Fruit fly (Drosophila melanogaster) whole organism, embryonic: ENCODE results near the gene CG3630.

ENCODE experiments used
- Aef1 ChIP-seq: fragments of 200-800 bp; sonication (Bioruptor generic); IDR thresholded peaks from 3 replicates; pipeline ENCODE4 v1.3.6; 2022; ENCODE audit warnings: missing biosample characterization, missing genetic modification characterization
- C15 ChIP-seq: fragments of 200-800 bp; sonication (Bioruptor generic); IDR thresholded peaks from 3 replicates; pipeline ENCODE4 v1.3.6; 2022; ENCODE audit warnings: missing biosample characterization, missing genetic modification characterization
- CG11504 ChIP-seq: fragments of 200-800 bp; sonication (Bioruptor generic); optimal IDR thresholded peaks from 3 replicates; lab custom pipeline; 2019; ENCODE audit warnings: missing biosample characterization, mild to moderate bottlenecking, missing genetic modification characterization, moderate library complexity
- CG12299 ChIP-seq: fragments of 200-800 bp; sonication (Bioruptor generic); optimal IDR thresholded peaks from 2 replicates; lab custom pipeline; 2018; ENCODE audit warnings: missing biosample characterization, mild to moderate bottlenecking, missing genetic modification characterization
- CG13123 ChIP-seq: fragments of 200-800 bp; sonication (Bioruptor generic); optimal IDR thresholded peaks from 2 replicates; lab custom pipeline; 2016; ENCODE audit warnings: missing biosample characterization, missing genetic modification characterization
- CG13424 ChIP-seq: fragments of 200-800 bp; sonication (Bioruptor generic); optimal IDR thresholded peaks from 2 replicates; lab custom pipeline; 2019; ENCODE audit warnings: missing biosample characterization, mild to moderate bottlenecking, missing genetic modification characterization, moderate library complexity
- CG13624 ChIP-seq: fragments of 200-800 bp; sonication (Bioruptor generic); optimal IDR thresholded peaks from 2 replicates; lab custom pipeline; 2016; ENCODE audit warnings: missing biosample characterization, missing genetic modification characterization
- CG16815 ChIP-seq: fragments of 200-800 bp; sonication (Bioruptor generic); optimal IDR thresholded peaks from 3 replicates; lab custom pipeline; 2017; ENCODE audit warnings: missing biosample characterization, mild to moderate bottlenecking, missing genetic modification characterization
- CG1792 ChIP-seq: fragments of 200-800 bp; sonication (Bioruptor generic); optimal IDR thresholded peaks from 2 replicates; lab custom pipeline; 2016; ENCODE audit warnings: missing biosample characterization, missing genetic modification characterization
- CG30020 ChIP-seq: fragments of 200-800 bp; optimal IDR thresholded peaks from 2 replicates; lab custom pipeline; 2019; ENCODE audit warnings: missing biosample characterization, mild to moderate bottlenecking, missing genetic modification characterization, moderate library complexity
- CG30431 ChIP-seq: fragments of 200-800 bp; sonication (Bioruptor generic); optimal IDR thresholded peaks from 2 replicates; lab custom pipeline; 2017; ENCODE audit warnings: missing biosample characterization, missing genetic modification characterization
- CG3065 ChIP-seq: fragments of 200-800 bp; sonication (Bioruptor generic); optimal IDR thresholded peaks from 2 replicates; lab custom pipeline; 2016; ENCODE audit warnings: missing biosample characterization, missing genetic modification characterization
- CG31441 ChIP-seq: fragments of 200-800 bp; sonication (Bioruptor generic); IDR thresholded peaks from 2 replicates; pipeline ENCODE4 v1.3.6; 2022; ENCODE audit warnings: missing biosample characterization, missing genetic modification characterization
- CG33213 ChIP-seq: fragments of 200-800 bp; sonication (Bioruptor generic); optimal IDR thresholded peaks from 3 replicates; lab custom pipeline; 2016; ENCODE audit warnings: missing biosample characterization, missing genetic modification characterization
- CG34422 ChIP-seq: fragments of 200-800 bp; sonication (Bioruptor generic); IDR thresholded peaks from 3 replicates; pipeline ENCODE4 v1.3.6; 2022; ENCODE audit warnings: missing biosample characterization, missing genetic modification characterization
- CG5953 ChIP-seq: fragments of 200-800 bp; sonication (Bioruptor generic); IDR thresholded peaks from 2 replicates; pipeline ENCODE4 v1.3.6; 2022; ENCODE audit warnings: missing biosample characterization, missing genetic modification characterization
- CG7987 ChIP-seq: fragments of 200-800 bp; sonication (Bioruptor generic); optimal IDR thresholded peaks from 2 replicates; lab custom pipeline; 2018; ENCODE audit warnings: missing biosample characterization, mild to moderate bottlenecking, missing genetic modification characterization, moderate library complexity
- Camta ChIP-seq: fragments of 200-800 bp; sonication (Bioruptor generic); optimal IDR thresholded peaks from 2 replicates; lab custom pipeline; 2016; ENCODE audit warnings: missing biosample characterization, missing genetic modification characterization
- D19A ChIP-seq: fragments of 200-800 bp; optimal IDR thresholded peaks from 3 replicates; lab custom pipeline; 2019; ENCODE audit warnings: missing biosample characterization, mild to moderate bottlenecking, missing genetic modification characterization, moderate library complexity
- Deaf1 ChIP-seq: fragments of 200-800 bp; optimal IDR thresholded peaks from 3 replicates; lab custom pipeline; 2019; ENCODE audit warnings: missing biosample characterization, mild to moderate bottlenecking, missing genetic modification characterization, moderate library complexity
- Dp ChIP-seq: fragments of 200-800 bp; sonication (Bioruptor generic); optimal IDR thresholded peaks from 2 replicates; lab custom pipeline; 2018; ENCODE audit warnings: missing biosample characterization, mild to moderate bottlenecking, missing genetic modification characterization, moderate library complexity
- ERR ChIP-seq: fragments of 200-800 bp; sonication (Bioruptor generic); optimal IDR thresholded peaks from 2 replicates; lab custom pipeline; 2016; ENCODE audit warnings: missing biosample characterization, missing genetic modification characterization
- HLH4C ChIP-seq: fragments of 200-800 bp; sonication (Bioruptor generic); IDR thresholded peaks from 3 replicates; pipeline ENCODE4 v1.3.6; 2022; ENCODE audit warnings: missing biosample characterization, missing genetic modification characterization; ENCODE audit not compliant: partially characterized antibody
- HmgZ ChIP-seq: fragments of 200-800 bp; sonication (Bioruptor generic); optimal IDR thresholded peaks from 2 replicates; lab custom pipeline; 2018; ENCODE audit warnings: missing biosample characterization, mild to moderate bottlenecking, missing genetic modification characterization
- Hr39 ChIP-seq: fragments of >200 bp; optimal IDR thresholded peaks from 2 replicates; lab custom pipeline; 2017
- Lpt ChIP-seq: fragments of >200 bp; optimal IDR thresholded peaks from 2 replicates; lab custom pipeline; 2018; ENCODE audit warnings: missing biosample characterization, missing genetic modification characterization
- Mrtf ChIP-seq: fragments of 200-800 bp; sonication (Bioruptor generic); IDR thresholded peaks from 3 replicates; pipeline ENCODE4 v1.3.6; 2022; ENCODE audit warnings: missing biosample characterization, missing genetic modification characterization
- Myb ChIP-seq: fragments of 200-800 bp; sonication (Bioruptor generic); optimal IDR thresholded peaks from 2 replicates; lab custom pipeline; 2016; ENCODE audit warnings: missing biosample characterization, missing genetic modification characterization
- Opbp ChIP-seq: fragments of 200-800 bp; sonication (Bioruptor generic); IDR thresholded peaks from 3 replicates; pipeline ENCODE4 v1.3.6; 2022; ENCODE audit warnings: missing biosample characterization, missing genetic modification characterization; ENCODE audit not compliant: partially characterized antibody
- Ptx1 ChIP-seq: fragments of 200-800 bp; sonication (Bioruptor generic); IDR thresholded peaks from 2 replicates; pipeline ENCODE4 v1.3.6; 2022; ENCODE audit warnings: missing biosample characterization, missing genetic modification characterization
- ara ChIP-seq: fragments of 200-800 bp; sonication (Bioruptor generic); IDR thresholded peaks from 2 replicates; pipeline ENCODE4 v1.3.6; 2022; ENCODE audit warnings: missing biosample characterization, missing genetic modification characterization
- cato ChIP-seq: fragments of 200-800 bp; sonication (Bioruptor generic); optimal IDR thresholded peaks from 2 replicates; lab custom pipeline; 2016; ENCODE audit warnings: missing biosample characterization, missing genetic modification characterization, borderline replicate concordance
- chinmo ChIP-seq: fragments of 200-800 bp; sonication (Bioruptor generic); IDR thresholded peaks from 4 replicates; pipeline ENCODE4 v1.3.6; 2022; ENCODE audit warnings: missing biosample characterization, missing genetic modification characterization; ENCODE audit not compliant: partially characterized antibody
- chm ChIP-seq: fragments of 200-800 bp; sonication (Bioruptor generic); IDR thresholded peaks from 2 replicates; pipeline ENCODE4 v1.3.6; 2022; ENCODE audit warnings: missing biosample characterization, missing genetic modification characterization
- cwo ChIP-seq: fragments of 200-800 bp; sonication (Bioruptor generic); optimal IDR thresholded peaks from 3 replicates; lab custom pipeline; 2017; ENCODE audit warnings: missing biosample characterization, missing genetic modification characterization, mild to moderate bottlenecking, moderate library complexity, missing genetic modification reagents
- dmrt11E ChIP-seq: fragments of 200-800 bp; sonication (Bioruptor generic); optimal IDR thresholded peaks from 3 replicates; lab custom pipeline; 2018; ENCODE audit warnings: missing biosample characterization, mild to moderate bottlenecking, missing genetic modification characterization, moderate library complexity
- emc ChIP-seq: fragments of 200-800 bp; sonication (Bioruptor generic); optimal IDR thresholded peaks from 2 replicates; lab custom pipeline; 2016; ENCODE audit warnings: missing biosample characterization, missing genetic modification characterization
- eyg ChIP-seq: fragments of 200-800 bp; sonication (Bioruptor generic); optimal IDR thresholded peaks from 3 replicates; lab custom pipeline; 2016; ENCODE audit warnings: missing biosample characterization, missing genetic modification characterization
- fd64A ChIP-seq: fragments of 200-800 bp; sonication (Bioruptor generic); optimal IDR thresholded peaks from 3 replicates; lab custom pipeline; 2018; ENCODE audit warnings: missing biosample characterization, mild to moderate bottlenecking, missing genetic modification characterization
- gem ChIP-seq: fragments of 200-800 bp; sonication (Bioruptor generic); optimal IDR thresholded peaks from 2 replicates; lab custom pipeline; 2019; ENCODE audit warnings: missing biosample characterization, mild to moderate bottlenecking, missing genetic modification characterization, moderate library complexity
- grn ChIP-seq: fragments of 200-800 bp; sonication (Bioruptor generic); optimal IDR thresholded peaks from 3 replicates; lab custom pipeline; 2017; ENCODE audit warnings: missing biosample characterization, missing genetic modification characterization
- hbn ChIP-seq: fragments of 200-800 bp; sonication (Bioruptor generic); IDR thresholded peaks from 2 replicates; pipeline ENCODE4 v1.3.6; 2022; ENCODE audit warnings: missing biosample characterization, missing genetic modification characterization; ENCODE audit not compliant: partially characterized antibody
- lab ChIP-seq: fragments of 200-800 bp; sonication (Bioruptor generic); optimal IDR thresholded peaks from 3 replicates; lab custom pipeline; 2017; ENCODE audit warnings: missing biosample characterization, missing genetic modification characterization, mild to moderate bottlenecking, moderate library complexity, missing genetic modification reagents
- oc ChIP-seq: fragments of 200-800 bp; sonication (Bioruptor generic); optimal IDR thresholded peaks from 2 replicates; lab custom pipeline; 2018; ENCODE audit warnings: missing biosample characterization, mild to moderate bottlenecking, missing genetic modification characterization, moderate library complexity
- otp ChIP-seq: fragments of 200-800 bp; sonication (Bioruptor generic); IDR thresholded peaks from 3 replicates; pipeline ENCODE4, ENCODE4 v1.3.6; 2022; ENCODE audit warnings: missing biosample characterization, missing genetic modification characterization
- pros ChIP-seq: fragments of 200-800 bp; sonication (Bioruptor generic); optimal IDR thresholded peaks from 3 replicates; lab custom pipeline; 2019; ENCODE audit warnings: missing biosample characterization, mild to moderate bottlenecking, missing genetic modification characterization, moderate library complexity
- ranshi ChIP-seq: fragments of 200-800 bp; sonication (Bioruptor generic); IDR thresholded peaks from 2 replicates; pipeline ENCODE4 v1.3.6; 2022; ENCODE audit warnings: missing biosample characterization, missing genetic modification characterization
- scrt ChIP-seq: fragments of 200-800 bp; sonication (Bioruptor generic); optimal IDR thresholded peaks from 2 replicates; lab custom pipeline; 2018; ENCODE audit warnings: missing biosample characterization, mild to moderate bottlenecking, missing genetic modification characterization, moderate library complexity
- trem ChIP-seq: fragments of 200-800 bp; optimal IDR thresholded peaks from 3 replicates; lab custom pipeline; 2019; ENCODE audit warnings: missing biosample characterization, mild to moderate bottlenecking, missing genetic modification characterization, moderate library complexity
- ttk ChIP-seq: fragments of 200-800 bp; sonication (Bioruptor generic); IDR thresholded peaks from 2 replicates; pipeline ENCODE4 v2.1.2; 2022; ENCODE audit warnings: missing biosample characterization, missing genetic modification characterization
- vnd ChIP-seq: fragments of 200-800 bp; sonication (Bioruptor generic); IDR thresholded peaks from 3 replicates; pipeline ENCODE4 v1.3.6; 2022; ENCODE audit warnings: missing biosample characterization, missing genetic modification characterization; ENCODE audit not compliant: partially characterized antibody
- wor ChIP-seq: fragments of 200-800 bp; sonication (Bioruptor generic); IDR thresholded peaks from 2 replicates; pipeline ENCODE4 v1.3.6; 2022; ENCODE audit warnings: missing biosample characterization, missing genetic modification characterization

Gene CG3630

dm6 chrX:2166129-2166528 is 4.1 kb downstream of the CG3630 start (continued):
- TF ChIP-seq chm (GFP tag; lab: Robert Waterston, UW) = no peak
- no peak for TF ChIP-seq ara (GFP tag; lab: Robert Waterston, UW)
- TF ChIP-seq Opbp (GFP tag; lab: Robert Waterston, UW) = no peak
- no peak for TF ChIP-seq CG16815 (GFP tag; lab: Kevin White, UChicago)
- TF ChIP-seq CG33213 (GFP tag; lab: Kevin White, UChicago) = no peak
- peak; percentile 37 for TF ChIP-seq oc (tag; lab: Kevin White, UChicago)
- TF ChIP-seq Mrtf (GFP tag; lab: Robert Waterston, UW) = no peak
- no peak for TF ChIP-seq HmgZ
- no peak for TF ChIP-seq dmrt11E (tag; lab: Kevin White, UChicago)
- no peak for TF ChIP-seq hbn (GFP tag; lab: Robert Waterston, UW)
- peak; percentile 35; the same call in 1 of the 2 replicates for TF ChIP-seq ttk (GFP tag; lab: Robert Waterston, UW)
- TF ChIP-seq CG34422 (GFP tag; lab: Robert Waterston, UW) = 0 out of 3 replicates have a peak, but pooled peaks have one; percentile 15
- TF ChIP-seq C15 (GFP tag; lab: Robert Waterston, UW) = no peak
- TF ChIP-seq Camta (GFP tag; lab: Kevin White, UChicago) = no peak
- TF ChIP-seq scrt = no peak
- TF ChIP-seq cwo (GFP tag; lab: Kevin White, UChicago) = no peak
- TF ChIP-seq Myb (GFP tag; lab: Kevin White, UChicago) = no peak
- TF ChIP-seq CG13624 (GFP tag; lab: Kevin White, UChicago) = no peak
- no peak for TF ChIP-seq Lpt (GFP tag; lab: Kevin White, UChicago)
- no peak for TF ChIP-seq vnd (GFP tag; lab: Robert Waterston, UW)
- no peak for TF ChIP-seq trem
- no peak for TF ChIP-seq D19A
- TF ChIP-seq CG3065 = no peak
- TF ChIP-seq CG12299 (tag; lab: Kevin White, UChicago) = no peak
- TF ChIP-seq wor (GFP tag; lab: Robert Waterston, UW) = peak; percentile 74
- TF ChIP-seq pros = no peak
- no peak for TF ChIP-seq Deaf1 (tag; lab: Kevin White, UChicago)
- TF ChIP-seq cato (GFP tag; lab: Kevin White, UChicago) = no peak
- no peak for TF ChIP-seq ERR (GFP tag; lab: Kevin White, UChicago)
- no peak for TF ChIP-seq CG30431 (GFP tag; lab: Kevin White, UChicago)
- TF ChIP-seq emc (GFP tag; lab: Kevin White, UChicago) = no peak
- TF ChIP-seq lab = peak; percentile 28
- no peak for TF ChIP-seq eyg (GFP tag; lab: Kevin White, UChicago)
- TF ChIP-seq CG11504 = peak; percentile 59
- no peak for TF ChIP-seq grn (GFP tag; lab: Kevin White, UChicago)
- peak; percentile 22 for TF ChIP-seq CG1792 (GFP tag; lab: Kevin White, UChicago)
- peak; percentile 61; the same call in 1 of the 2 replicates for TF ChIP-seq ranshi (GFP tag; lab: Robert Waterston, UW)
- TF ChIP-seq Hr39 (lab: Kevin White, UChicago) = no peak
- TF ChIP-seq gem = peak; percentile 60
- TF ChIP-seq CG5953 (GFP tag; lab: Robert Waterston, UW) = peak; percentile 78
- no peak for TF ChIP-seq fd64A (GFP tag; lab: Kevin White, UChicago)
- peak; percentile 38 for TF ChIP-seq CG13424
- TF ChIP-seq HLH4C = no peak
- TF ChIP-seq CG13123 (GFP tag; lab: Kevin White, UChicago) = no peak
- no peak for TF ChIP-seq Dp
- TF ChIP-seq otp (GFP tag; lab: Robert Waterston, UW) = no peak
- 0 out of 2 replicates have a peak, but pooled peaks have one; percentile 14 for TF ChIP-seq Ptx1
- 0 out of 3 replicates have a peak, but pooled peaks have one; percentile 10 for TF ChIP-seq Aef1
- TF ChIP-seq CG7987 (GFP tag; lab: Kevin White, UChicago) = no peak
- TF ChIP-seq CG30020 (tag; lab: Kevin White, UChicago) = no peak
- TF ChIP-seq chinmo = no peak
- TF ChIP-seq CG31441 (GFP tag; lab: Robert Waterston, UW) = no peak; the same call in 1 of the 2 replicates
